Worm (Caenorhabditis elegans) whole organism, L3 larva: Measurements from ENCODE around the gene dct-12.

Experiments used
- R02D3.7 ChIP-seq: fragments of 150-350 bp; optimal IDR thresholded peaks from 2 replicates; lab custom pipeline; 2014; ENCODE audit warnings: missing biosample characterization, missing genetic modification characterization
- ZK546.5 ChIP-seq: sonication (generic microtip); optimal IDR thresholded peaks from 2 replicates; lab custom pipeline; 2017; ENCODE audit warnings: missing biosample characterization, missing genetic modification characterization
- ama-1 ChIP-seq: fragments of 150-350 bp; optimal IDR thresholded peaks from 2 replicates; lab custom pipeline; 2018
- ceh-16 ChIP-seq: sonication (generic microtip); optimal IDR thresholded peaks from 2 replicates; lab custom pipeline; 2017; ENCODE audit warnings: missing biosample characterization, missing genetic modification characterization
- ceh-28 ChIP-seq: fragments of 150-350 bp; optimal IDR thresholded peaks from 2 replicates; lab custom pipeline; 2014; ENCODE audit warnings: missing biosample characterization, missing genetic modification reagents, missing genetic modification characterization
- ceh-82 ChIP-seq: fragments of 150-350 bp; optimal IDR thresholded peaks from 2 replicates; lab custom pipeline; 2014; ENCODE audit warnings: missing biosample characterization, missing genetic modification characterization
- ceh-9 ChIP-seq: sonication (generic microtip); optimal IDR thresholded peaks from 2 replicates; lab custom pipeline; 2018; ENCODE audit warnings: missing biosample characterization, missing genetic modification characterization
- daf-12 ChIP-seq: fragments of 150-350 bp; optimal IDR thresholded peaks from 2 replicates; lab custom pipeline; 2014; ENCODE audit warnings: missing biosample characterization, missing genetic modification reagents, missing genetic modification characterization
- elt-2 ChIP-seq: sonication (generic microtip); optimal IDR thresholded peaks from 2 replicates; lab custom pipeline; 2016; ENCODE audit warnings: missing genetic modification reagents, mild to moderate bottlenecking, missing genetic modification characterization, missing compliant biosample characterization
- elt-3 ChIP-seq, 3 experiments: fragments of 150-350 bp in 1 of 3; sonication (generic microtip) in 2 of 3; optimal IDR thresholded peaks; 2 replicates in 2 of 3; 4 replicates in 1 of 3; lab custom pipeline; 2014 to 2017; ENCODE audit warnings: missing biosample characterization in 3 of 3, missing genetic modification characterization in 3 of 3
- fkh-10 ChIP-seq: sonication (generic microtip); optimal IDR thresholded peaks from 2 replicates; lab custom pipeline; 2017; ENCODE audit warnings: missing biosample characterization, missing genetic modification reagents, missing genetic modification characterization
- fkh-2 ChIP-seq: fragments of 150-350 bp; optimal IDR thresholded peaks from 2 replicates; lab custom pipeline; 2014; ENCODE audit warnings: missing biosample characterization, missing genetic modification reagents, missing genetic modification characterization
- fos-1 ChIP-seq: fragments of 150-350 bp; optimal IDR thresholded peaks from 2 replicates; lab custom pipeline; 2014; ENCODE audit warnings: missing biosample characterization, missing genetic modification characterization
- hmg-11 ChIP-seq: sonication (generic microtip); optimal IDR thresholded peaks from 2 replicates; lab custom pipeline; 2016; ENCODE audit warnings: missing genetic modification characterization, missing compliant biosample characterization
- jun-1 ChIP-seq: fragments of 150-350 bp; optimal IDR thresholded peaks from 2 replicates; lab custom pipeline; 2014; ENCODE audit warnings: missing biosample characterization, missing genetic modification reagents, missing genetic modification characterization
- lin-15B ChIP-seq: fragments of 150-350 bp; optimal IDR thresholded peaks from 2 replicates; lab custom pipeline; 2014; ENCODE audit warnings: missing biosample characterization, missing genetic modification characterization
- lsy-12 ChIP-seq: sonication (generic microtip); optimal IDR thresholded peaks from 2 replicates; lab custom pipeline; 2016; ENCODE audit warnings: mild to moderate bottlenecking, missing genetic modification characterization, missing compliant biosample characterization
- mdl-1 ChIP-seq: fragments of 150-350 bp; optimal IDR thresholded peaks from 2 replicates; lab custom pipeline; 2014; ENCODE audit warnings: missing biosample characterization, missing genetic modification characterization
- mml-1 ChIP-seq: fragments of 150-350 bp; sonication (generic microtip); optimal IDR thresholded peaks from 3 replicates; lab custom pipeline; 2014; ENCODE audit warnings: missing biosample characterization, missing genetic modification characterization
- nfya-1 ChIP-seq: sonication (generic microtip); optimal IDR thresholded peaks from 2 replicates; lab custom pipeline; 2017; ENCODE audit warnings: missing genetic modification characterization, mild to moderate bottlenecking, missing compliant biosample characterization, antibody characterized with exemption, moderate library complexity; ENCODE audit not compliant: insufficient read depth
- nhr-11 ChIP-seq: fragments of 150-350 bp; optimal IDR thresholded peaks from 2 replicates; lab custom pipeline; 2014; ENCODE audit warnings: missing biosample characterization, missing genetic modification characterization
- nhr-25 ChIP-seq: sonication (generic microtip); optimal IDR thresholded peaks from 2 replicates; lab custom pipeline; 2017; ENCODE audit warnings: missing biosample characterization, missing genetic modification characterization
- nhr-28 ChIP-seq: fragments of 150-350 bp; optimal IDR thresholded peaks from 2 replicates; lab custom pipeline; 2014; ENCODE audit warnings: missing biosample characterization, missing genetic modification characterization
- nhr-43 ChIP-seq: sonication (generic microtip); optimal IDR thresholded peaks from 2 replicates; lab custom pipeline; 2016; ENCODE audit warnings: mild to moderate bottlenecking, missing genetic modification characterization, missing compliant biosample characterization; ENCODE audit not compliant: poor library complexity, severe bottlenecking
- nhr-76 ChIP-seq: fragments of 150-350 bp; sonication (generic microtip); optimal IDR thresholded peaks from 5 replicates; lab custom pipeline; 2014; ENCODE audit warnings: missing biosample characterization, missing genetic modification characterization
- nhr-77 ChIP-seq: fragments of 150-350 bp; optimal IDR thresholded peaks from 2 replicates; lab custom pipeline; 2014; ENCODE audit warnings: missing biosample characterization, missing genetic modification characterization
- pha-4 ChIP-seq: fragments of 150-350 bp; optimal IDR thresholded peaks from 2 replicates; lab custom pipeline; 2014; ENCODE audit warnings: missing biosample characterization, missing genetic modification reagents, missing genetic modification characterization
- pqm-1 ChIP-seq: fragments of 150-350 bp; optimal IDR thresholded peaks from 2 replicates; lab custom pipeline; 2017; ENCODE audit warnings: missing biosample characterization, missing genetic modification characterization, inconsistent platforms
- sea-2 ChIP-seq: fragments of 150-350 bp; sonication (generic microtip); optimal IDR thresholded peaks from 4 replicates; lab custom pipeline; 2014; ENCODE audit warnings: missing biosample characterization, missing genetic modification reagents, missing genetic modification characterization
- skn-1 ChIP-seq: fragments of 150-350 bp; optimal IDR thresholded peaks from 2 replicates; lab custom pipeline; 2014; ENCODE audit warnings: missing biosample characterization, missing genetic modification characterization
- snpc-4 ChIP-seq: fragments of 150-350 bp; optimal IDR thresholded peaks from 2 replicates; lab custom pipeline; 2014; ENCODE audit warnings: missing biosample characterization, missing genetic modification characterization
- tbx-2 ChIP-seq: sonication (generic microtip); optimal IDR thresholded peaks from 2 replicates; lab custom pipeline; 2016; ENCODE audit warnings: mild to moderate bottlenecking, missing genetic modification characterization, missing compliant biosample characterization
- unc-39 ChIP-seq: sonication (generic microtip); optimal IDR thresholded peaks from 4 replicates; lab custom pipeline; 2017; ENCODE audit warnings: missing biosample characterization, missing genetic modification characterization
- unc-62 ChIP-seq: fragments of 150-350 bp; sonication (generic microtip); optimal IDR thresholded peaks from 4 replicates; lab custom pipeline; 2014; ENCODE audit warnings: missing biosample characterization, missing genetic modification reagents, missing genetic modification characterization
- zag-1 ChIP-seq: fragments of 150-350 bp; optimal IDR thresholded peaks from 2 replicates; lab custom pipeline; 2014; ENCODE audit warnings: missing biosample characterization, missing genetic modification characterization

The dct-12 gene

ce11 chrII:12456633-12457032 lies 24.4 kb upstream of the dct-12 start, which contains the start of gene sre-32:
TSS of gene sre-32 (minus strand) at chrII:12456733.
- TF ChIP-seq ceh-9 (tag; lab: Kevin White, UChicago) = no peak
- TF ChIP-seq mml-1 = no peak
- TF ChIP-seq snpc-4 (tag; lab: Kevin White, UChicago) = no peak
- TF ChIP-seq zag-1 (tag; lab: Kevin White, UChicago) = no peak
- no peak for TF ChIP-seq fos-1 (tag; lab: Kevin White, UChicago)
- no peak for TF ChIP-seq elt-3 (tag; optimal IDR thresholded peaks at IDR 0.05; lab: Kevin White, UChicago)
- no peak for TF ChIP-seq ceh-82 (tag; lab: Kevin White, UChicago)
- no peak for TF ChIP-seq ceh-28 (tag; lab: Kevin White, UChicago)
- no peak for TF ChIP-seq skn-1
- TF ChIP-seq pqm-1 (tag; lab: Kevin White, UChicago) = no peak
- no peak for TF ChIP-seq nhr-25

- TF ChIP-seq ama-1 (no peak), tbx-2 (no peak), nhr-25 (no peak), fkh-10 (GFP tag; lab: Kevin White, UChicago) (no peak), skn-1 (no peak), jun-1 (tag; lab: Kevin White, UChicago) (no peak), snpc-4 (tag; lab: Kevin White, UChicago) (no peak), unc-62 (GFP tag; lab: Kevin White, UChicago) (no peak), elt-2 (no peak), nhr-43 (tag; lab: Kevin White, UChicago) (no peak), zag-1 (tag; lab: Kevin White, UChicago) (no peak), ZK546.5 (tag; lab: Kevin White, UChicago) (no peak), nhr-11 (no peak), lin-15B (tag; lab: Kevin White, UChicago) (no peak), mml-1 (no peak)
Measured at ce11 chrII:12452754-12453352, 20.6 kb upstream of the dct-12 start, which contains the start of the genes sre-35 and sre-33. TSS of gene sre-35 (minus strand) at chrII:12452854. TSS of gene sre-33 (plus strand) at chrII:12453302.

- no peak for TF ChIP-seq lsy-12 (tag; lab: Kevin White, UChicago)
- TF ChIP-seq mml-1 = no peak
- no peak for TF ChIP-seq fkh-2 (tag; lab: Kevin White, UChicago)
- TF ChIP-seq hmg-11 (tag; lab: Kevin White, UChicago) = no peak
- no peak for TF ChIP-seq mdl-1
Measured at ce11 chrII:12449849-12450248, 17.6 kb upstream of the dct-12 start, which contains the start of gene sre-34. TSS of gene sre-34 (plus strand) at chrII:12450149.

ce11 chrII:12448241-12448640 lies 16.0 kb upstream of the dct-12 start, which contains the start of gene srh-27:
TSS of gene srh-27 (plus strand) at chrII:12448541.
- TF ChIP-seq daf-12 (tag; lab: Kevin White, UChicago) = no peak
- no peak for TF ChIP-seq nfya-1
- TF ChIP-seq ceh-9 (tag; lab: Kevin White, UChicago) = no peak
- TF ChIP-seq nhr-25 = no peak
- TF ChIP-seq tbx-2 = no peak
- no peak for TF ChIP-seq ceh-16 (tag; lab: Kevin White, UChicago)
- TF ChIP-seq jun-1 (tag; lab: Kevin White, UChicago) = no peak
- no peak for TF ChIP-seq R02D3.7 (tag; lab: Kevin White, UChicago)
- TF ChIP-seq pha-4 = no peak
- TF ChIP-seq unc-39 (tag; lab: Kevin White, UChicago) = no peak
- TF ChIP-seq nhr-28 = no peak
- no peak for TF ChIP-seq nhr-43 (tag; lab: Kevin White, UChicago)
- TF ChIP-seq fkh-10 (GFP tag; lab: Kevin White, UChicago) = no peak
- no peak for TF ChIP-seq nhr-77 (tag; lab: Kevin White, UChicago)
- no peak for TF ChIP-seq nhr-76 (tag; lab: Kevin White, UChicago)
- no peak for TF ChIP-seq fos-1 (tag; lab: Kevin White, UChicago)
- TF ChIP-seq elt-3 (tag; optimal IDR thresholded peaks at IDR 0.05; lab: Kevin White, UChicago) = no peak
- no peak for TF ChIP-seq sea-2 (GFP tag; lab: Kevin White, UChicago)
- TF ChIP-seq lin-15B (tag; lab: Kevin White, UChicago) = no peak
